Worm (Caenorhabditis elegans): ENCODE results near the gene acc-3.

ce11 chrX:4682616-4683015, 44.7 kb downstream of the acc-3 start, which contains the start of gene K02G10.15:
- TF ChIP-seq T23F11.4 (GFP tag; optimal IDR thresholded peaks at IDR 0.05) (no peak), ceh-30 (tag; optimal IDR thresholded peaks at IDR 0.05) (no peak), elt-2 (tag; optimal IDR thresholded peaks at IDR 0.05) (no peak), eyg-1 (tag; optimal IDR thresholded peaks at IDR 0.05) (no peak), unc-55 (GFP tag; optimal IDR thresholded peaks at IDR 0.05) (no peak), dve-1 (tag; optimal IDR thresholded peaks at IDR 0.05) (no peak), K02D7.2 (tag; optimal IDR thresholded peaks at IDR 0.05) (no peak), pag-3 (tag; optimal IDR thresholded peaks at IDR 0.05; ENCODE audit: borderline replicate concordance) (no peak), F13H6.1 (tag; optimal IDR thresholded peaks at IDR 0.05) (no peak), sox-4 (tag; optimal IDR thresholded peaks at IDR 0.05) (no peak), fkh-10 (GFP tag; optimal IDR thresholded peaks at IDR 0.05) (no peak), pha-2 (tag; optimal IDR thresholded peaks at IDR 0.05) (no peak)

Data from whole organism, late embryonic.